Worm (Caenorhabditis elegans) whole organism, young adult: ENCODE measurements around the gene R10E4.7.

Source experiments
- F57C9.4 ChIP-seq: sonication (generic microtip); optimal IDR thresholded peaks from 2 replicates; lab custom pipeline; 2017; ENCODE audit warnings: mild to moderate bottlenecking, missing genetic modification characterization, missing compliant biosample characterization
- Y53G8AR.9 ChIP-seq: fragments of 200-800 bp; sonication (Bioruptor generic); conservative IDR thresholded peaks from 2 replicates; pipeline ENCODE4 v1.3.6; 2022; ENCODE audit warnings: missing genetic modification reagents, missing genetic modification characterization, missing compliant biosample characterization
- Y79H2A.3 ChIP-seq: fragments of 200-800 bp; sonication (Bioruptor generic); conservative IDR thresholded peaks from 2 replicates; pipeline ENCODE4 v1.3.6; 2022; ENCODE audit warnings: missing genetic modification reagents, missing genetic modification characterization, missing compliant biosample characterization
- ama-1 ChIP-seq, 3 experiments: fragments of 150-350 bp in 1 of 3; sonication (generic microtip) in 2 of 3; optimal IDR thresholded peaks; 2 replicates each; lab custom pipeline; 2014 to 2018; ENCODE audit warnings: missing biosample characterization in 2 of 3, missing genetic modification characterization in 2 of 3, missing genetic modification reagents in 2 of 3
- attf-5 ChIP-seq: fragments of 200-800 bp; sonication (Bioruptor generic); optimal IDR thresholded peaks from 2 replicates; lab custom pipeline; 2018; ENCODE audit warnings: mild to moderate bottlenecking, missing genetic modification characterization, missing compliant biosample characterization
- lsl-1 ChIP-seq: fragments of 200-800 bp; sonication (Bioruptor generic); optimal IDR thresholded peaks from 2 replicates; lab custom pipeline; 2018; ENCODE audit warnings: mild to moderate bottlenecking, missing genetic modification characterization, moderate library complexity, missing compliant biosample characterization
- madf-8 ChIP-seq: fragments of 200-800 bp; sonication (Bioruptor generic); conservative IDR thresholded peaks from 2 replicates; pipeline ENCODE4 v1.3.6; 2022; ENCODE audit warnings: missing genetic modification reagents, missing genetic modification characterization, missing compliant biosample characterization
- mcd-1 ChIP-seq: fragments of 200-800 bp; sonication (Bioruptor generic); IDR thresholded peaks from 2 replicates; pipeline ENCODE4 v1.3.6; 2022; ENCODE audit warnings: missing genetic modification reagents, missing genetic modification characterization, missing compliant biosample characterization
- snpc-4 ChIP-seq, 5 experiments: fragments of 150-350 bp in 1 of 5; sonication (generic microtip) in 4 of 5; optimal IDR thresholded peaks; 2 replicates each; lab custom pipeline; 2014 to 2018; ENCODE audit warnings: missing genetic modification characterization in 5 of 5, missing biosample characterization in 3 of 5, antibody characterized with exemption in 2 of 5, mild to moderate bottlenecking in 2 of 5, missing compliant biosample characterization in 2 of 5, missing genotype in 2 of 5, moderate library complexity in 2 of 5, missing genetic modification reagents in 1 of 5
- unc-130 ChIP-seq: sonication (generic microtip); optimal IDR thresholded peaks from 2 replicates; lab custom pipeline; 2016; ENCODE audit warnings: missing genetic modification reagents, missing genetic modification characterization, missing compliant biosample characterization
- zfh-2 ChIP-seq: fragments of 200-800 bp; sonication (Bioruptor generic); conservative IDR thresholded peaks from 2 replicates; pipeline ENCODE4 v1.3.6; 2022; ENCODE audit warnings: missing genetic modification reagents, missing genetic modification characterization, missing compliant biosample characterization

ce11 chrIII:4335614-4336013 is 41.0 kb downstream of the R10E4.7 start:
- TF ChIP-seq attf-5 (GFP tag; lab: Kevin White, UChicago), result no peak
- no peak for TF ChIP-seq F57C9.4 (tag; lab: Kevin White, UChicago)
- TF ChIP-seq madf-8 (GFP tag; lab: Robert Waterston, UW), result no peak
- TF ChIP-seq unc-130 (GFP tag; lab: Kevin White, UChicago), result no peak
- peak; percentile 87 for TF ChIP-seq zfh-2 (GFP tag; lab: Robert Waterston, UW)
- TF ChIP-seq snpc-4 (GFP tag; optimal IDR thresholded peaks at IDR 0.05; lab: Kevin White, UChicago), result no peak
- TF ChIP-seq snpc-4 (tag; optimal IDR thresholded peaks at IDR 0.05; lab: Kevin White, UChicago), result no peak
- no peak for TF ChIP-seq Y79H2A.3 (GFP tag; lab: Robert Waterston, UW)
- no peak for TF ChIP-seq mcd-1 (GFP tag; lab: Robert Waterston, UW)
- TF ChIP-seq ama-1 (optimal IDR thresholded peaks at IDR 0.05; lab: Kevin White, UChicago), result no peak
- TF ChIP-seq ama-1 (GFP tag; optimal IDR thresholded peaks at IDR 0.05; lab: Kevin White, UChicago), result no peak
- no peak for TF ChIP-seq lsl-1 (GFP tag; lab: Kevin White, UChicago)
- TF ChIP-seq Y53G8AR.9 (GFP tag; lab: Robert Waterston, UW), result no peak
